Worm (Caenorhabditis elegans) whole organism, L2 larva: ENCODE results near the gene cutl-3.

ENCODE experiments used
- aly-2 ChIP-seq: fragments of 150-350 bp; optimal IDR thresholded peaks from 2 replicates; lab custom pipeline; 2014; ENCODE audit warnings: missing biosample characterization, missing genetic modification characterization
- ceh-82 ChIP-seq: fragments of 150-350 bp; optimal IDR thresholded peaks from 2 replicates; lab custom pipeline; 2014; ENCODE audit warnings: missing biosample characterization, missing genetic modification characterization
- fos-1 ChIP-seq: fragments of 150-350 bp; optimal IDR thresholded peaks from 2 replicates; lab custom pipeline; 2014; ENCODE audit warnings: missing biosample characterization, missing genetic modification characterization
- nhr-11 ChIP-seq: fragments of 150-350 bp; optimal IDR thresholded peaks from 2 replicates; lab custom pipeline; 2014; ENCODE audit warnings: missing biosample characterization, missing genetic modification characterization
- nhr-77 ChIP-seq: fragments of 150-350 bp; optimal IDR thresholded peaks from 2 replicates; lab custom pipeline; 2014; ENCODE audit warnings: missing biosample characterization, missing genetic modification characterization
- sem-4 ChIP-seq: fragments of 150-350 bp; optimal IDR thresholded peaks from 2 replicates; lab custom pipeline; 2014; ENCODE audit warnings: missing biosample characterization, missing genetic modification reagents, missing genetic modification characterization
- unc-62 ChIP-seq: fragments of 150-350 bp; optimal IDR thresholded peaks from 2 replicates; lab custom pipeline; 2014; ENCODE audit warnings: missing biosample characterization, missing genetic modification reagents, missing genetic modification characterization
- zag-1 ChIP-seq: fragments of 150-350 bp; optimal IDR thresholded peaks from 2 replicates; lab custom pipeline; 2014; ENCODE audit warnings: missing biosample characterization, missing genetic modification characterization

- no peak for TF ChIP-seq nhr-11 (tag; lab: Kevin White, UChicago)
- TF ChIP-seq sem-4 (tag; lab: Kevin White, UChicago), result no peak
- TF ChIP-seq aly-2, result no peak
- TF ChIP-seq zag-1 (tag; lab: Kevin White, UChicago), result no peak
- TF ChIP-seq ceh-82 (tag; lab: Kevin White, UChicago), result no peak
- no peak for TF ChIP-seq unc-62 (GFP tag; lab: Kevin White, UChicago)
- no peak for TF ChIP-seq fos-1
- no peak for TF ChIP-seq nhr-77
These were observed 38.2 kb downstream of the cutl-3 start for ce11 chrX:14960841-14961240.
